Fruit fly (Drosophila melanogaster): Measurements from ENCODE around the gene CG42661.

Gene CG42661

dm6 chr3L:7510414-7511384 is 45.4 kb downstream of the CG42661 start, which contains the start of gene CG7546 (continued):
- no peak for TF ChIP-seq so (GFP tag; IDR thresholded peaks at IDR 0.05)
- no peak for TF ChIP-seq CG10431 (GFP tag; optimal IDR thresholded peaks at IDR 0.05)
- no peak for TF ChIP-seq Hand (GFP tag; optimal IDR thresholded peaks at IDR 0.05)
- no peak for TF ChIP-seq CG11696 (GFP tag; IDR thresholded peaks at IDR 0.05)
- TF ChIP-seq Rfx (GFP tag; IDR thresholded peaks at IDR 0.05) = peak; percentile 49
- TF ChIP-seq vnd (GFP tag; IDR thresholded peaks at IDR 0.05; ENCODE audit: partially characterized antibody) = no peak
- TF ChIP-seq chm (GFP tag; IDR thresholded peaks at IDR 0.05) = no peak
- TF ChIP-seq Dip2 (GFP tag; IDR thresholded peaks at IDR 0.05) = no peak
- TF ChIP-seq CG12299 (tag; optimal IDR thresholded peaks at IDR 0.05) = no peak
- TF ChIP-seq Antp (GFP tag; optimal IDR thresholded peaks at IDR 0.05) = no peak
- no peak for TF ChIP-seq danr (GFP tag; IDR thresholded peaks at IDR 0.05)
- no peak for TF ChIP-seq Tbp (GFP tag; optimal IDR thresholded peaks at IDR 0.05)
- peak; percentile 49 for TF ChIP-seq Dref (GFP tag; IDR thresholded peaks at IDR 0.05)
- no peak for TF ChIP-seq hbn (GFP tag; IDR thresholded peaks at IDR 0.05; ENCODE audit: partially characterized antibody)
- TF ChIP-seq CG2120 (GFP tag; optimal IDR thresholded peaks at IDR 0.05) = peak; percentile 63
- TF ChIP-seq Ptx1 (GFP tag; IDR thresholded peaks at IDR 0.05) = peak; percentile 44; the same call in 1 of the 2 replicates
- TF ChIP-seq CG11398 (GFP tag; optimal IDR thresholded peaks at IDR 0.05) = no peak
- TF ChIP-seq kah (GFP tag; optimal IDR thresholded peaks at IDR 0.05) = no peak
- peak; percentile 30 for TF ChIP-seq CG7556 (GFP tag; optimal IDR thresholded peaks at IDR 0.05)
- no peak for TF ChIP-seq GATAe (GFP tag; conservative IDR thresholded peaks at IDR 0.05)
- no peak for TF ChIP-seq CG10654 (GFP tag; optimal IDR thresholded peaks at IDR 0.05)
- TF ChIP-seq CG4328 (GFP tag; optimal IDR thresholded peaks at IDR 0.05) = no peak
- peak; percentile 47 for TF ChIP-seq Usf (GFP tag; optimal IDR thresholded peaks at IDR 0.05)
- TF ChIP-seq Doc2 (GFP tag; IDR thresholded peaks at IDR 0.05) = no peak
- peak; percentile 75 for TF ChIP-seq Med (GFP tag)
- TF ChIP-seq Doc3 (GFP tag; IDR thresholded peaks at IDR 0.05; ENCODE audit: partially characterized antibody) = no peak
- no peak for TF ChIP-seq MTF-1 (GFP tag; optimal IDR thresholded peaks at IDR 0.05; ENCODE audit: borderline replicate concordance)
- TF ChIP-seq CG6854 (GFP tag; optimal IDR thresholded peaks at IDR 0.05) = no peak
- TF ChIP-seq CG18262 (tag; optimal IDR thresholded peaks at IDR 0.05) = peak; percentile 39
- TF ChIP-seq HLHmδ (GFP tag; optimal IDR thresholded peaks at IDR 0.05) = no peak
- peak; percentile 91 for TF ChIP-seq phol (tag; optimal IDR thresholded peaks at IDR 0.05)
- peak; percentile 40 for TF ChIP-seq CG9797 (GFP tag; optimal IDR thresholded peaks at IDR 0.05)
- TF ChIP-seq dysf (GFP tag; IDR thresholded peaks at IDR 0.05) = no peak
- no peak for TF ChIP-seq CG4404 (GFP tag; IDR thresholded peaks at IDR 0.05)
- no peak for TF ChIP-seq lbe (GFP tag; optimal IDR thresholded peaks at IDR 0.05)
- TF ChIP-seq CG10209 (GFP tag; optimal IDR thresholded peaks at IDR 0.05) = peak; percentile 24
- peak in 1 of 2 experiments; percentile 49 for TF ChIP-seq dpn (GFP tag; optimal IDR thresholded peaks at IDR 0.05)
- TF ChIP-seq CG7928 (GFP tag; optimal IDR thresholded peaks at IDR 0.05) = no peak
- TF ChIP-seq CG30020 (tag; optimal IDR thresholded peaks at IDR 0.05) = no peak
- no peak for TF ChIP-seq crc (GFP tag; optimal IDR thresholded peaks at IDR 0.05)
- TF ChIP-seq CG1233 (GFP tag; optimal IDR thresholded peaks at IDR 0.05) = no peak
- TF ChIP-seq Poxn (GFP tag; IDR thresholded peaks at IDR 0.05) = no peak
- no peak for TF ChIP-seq CG14860 (GFP tag; IDR thresholded peaks at IDR 0.05; ENCODE audit: partially characterized antibody)
- no peak for TF ChIP-seq CG2678 (tag; optimal IDR thresholded peaks at IDR 0.05)
- TF ChIP-seq CG6272 (GFP tag; IDR thresholded peaks at IDR 0.05) = peak; percentile 33; the same call in 1 of the 2 replicates
- peak; percentile 67 for TF ChIP-seq CG30403 (GFP tag; optimal IDR thresholded peaks at IDR 0.05)
- no peak for TF ChIP-seq CG11093 (GFP tag; IDR thresholded peaks at IDR 0.05)
- 0 out of 2 replicates have a peak, but pooled peaks have one; percentile 17 for TF ChIP-seq stc (GFP tag; IDR thresholded peaks at IDR 0.05)
- TF ChIP-seq Xbp1 (GFP tag; optimal IDR thresholded peaks at IDR 0.05) = peak; percentile 63

Data from whole organism, embryonic.